Worm (Caenorhabditis elegans): ENCODE data around the gene F44D12.16.
A peak's percentile ranks its signal among the peaks of the same experiment; 100 is the strongest.

Gene F44D12.16

DNA sequence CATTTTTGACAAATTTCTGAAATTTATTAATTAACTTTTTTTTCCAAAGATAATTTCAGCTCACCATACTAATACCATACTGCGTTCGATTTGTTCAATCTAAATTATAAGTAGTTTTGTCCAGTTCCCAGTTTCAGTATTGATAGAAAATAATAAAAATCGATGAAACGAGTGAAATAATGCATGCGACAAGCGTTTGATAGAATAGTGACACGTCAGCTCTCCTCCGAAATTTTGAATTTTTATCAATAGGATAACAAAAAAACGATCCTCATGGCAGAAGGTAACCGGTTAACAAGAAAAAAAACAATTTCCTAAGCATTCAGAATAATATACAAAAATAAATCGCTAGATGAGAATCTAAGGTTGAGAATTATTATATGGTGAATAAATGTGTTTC, 27.1 kb upstream of the F44D12.16 start, which contains the start of gene C47E12.3:
TSS of gene C47E12.3 (minus strand) at position 101 of the 400 bp plus-strand sequence.
- TF ChIP-seq lin-26 (GFP tag; IDR thresholded peaks at IDR 0.05) (no peak), lin-35 (GFP tag; optimal IDR thresholded peaks at IDR 0.05) (no peak), chd-7 (tag; optimal IDR thresholded peaks at IDR 0.05) (no peak), nfya-2 (GFP tag; IDR thresholded peaks at IDR 0.05) (no peak), Y53F4B.3 (GFP tag; IDR thresholded peaks at IDR 0.05) (no peak), K11D2.4 (GFP tag; IDR thresholded peaks at IDR 0.05) (no peak), nhr-179 (tag; optimal IDR thresholded peaks at IDR 0.05) (no peak), sptf-2 (GFP tag; optimal IDR thresholded peaks at IDR 0.05) (no peak), repo-1 (tag; optimal IDR thresholded peaks at IDR 0.05) (no peak), F10E7.11 (tag; optimal IDR thresholded peaks at IDR 0.05) (no peak), snpc-1.1 (tag; optimal IDR thresholded peaks at IDR 0.05; ENCODE audit: insufficient read depth) (no peak), pha-4 (tag; optimal IDR thresholded peaks at IDR 0.05) (no peak), nhr-80 (tag; optimal IDR thresholded peaks at IDR 0.05) (no peak), attf-5 (GFP tag; optimal IDR thresholded peaks at IDR 0.05) (no peak), dox-1 (GFP tag; IDR thresholded peaks at IDR 0.05) (no peak), Y95B8A.8 (GFP tag; IDR thresholded peaks at IDR 0.05) (no peak), ceh-91 (GFP tag; IDR thresholded peaks at IDR 0.05) (no peak), Y53G8AR.9 (GFP tag; conservative IDR thresholded peaks at IDR 0.05) (no peak)

DNA sequence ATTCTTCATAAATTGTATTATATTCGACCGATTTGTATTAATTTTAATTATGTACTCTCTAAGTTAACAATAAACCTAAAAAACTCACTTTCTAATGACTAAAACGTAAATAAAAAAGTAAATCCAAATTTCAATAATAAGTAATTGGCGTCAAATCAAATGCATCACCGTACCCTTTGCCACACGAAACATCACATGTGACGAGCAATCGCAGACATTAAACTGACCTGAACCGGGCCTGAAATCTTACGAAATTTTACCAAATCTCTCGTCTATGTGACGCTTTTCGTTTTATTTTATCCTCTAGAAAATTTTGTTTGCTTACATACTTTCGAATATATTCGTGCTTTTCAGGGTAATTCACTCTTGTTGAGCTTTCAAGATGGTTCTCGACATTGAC, 25.5 kb upstream of the F44D12.16 start, which contains the start of the genes C47E12.2 and sars-1:
TSS of gene C47E12.2 (minus strand) at position 131 of the 400 bp plus-strand sequence.
TSS of gene sars-1 (plus strand) at position 355 of the 400 bp plus-strand sequence.
- TF ChIP-seq ceh-58 (GFP tag; IDR thresholded peaks at IDR 0.05) (no peak), snpc-1.3 (tag; optimal IDR thresholded peaks at IDR 0.05; ENCODE audit: insufficient read depth) (no peak), tbx-9 (tag; optimal IDR thresholded peaks at IDR 0.05; ENCODE audit: borderline replicate concordance) (no peak), ztf-6 (GFP tag; IDR thresholded peaks at IDR 0.05) (no peak), lsl-1 (GFP tag; optimal IDR thresholded peaks at IDR 0.05) (peak; percentile 51), rec-8 (tag; optimal IDR thresholded peaks at IDR 0.05) (no peak), rpc-1 (optimal IDR thresholded peaks at IDR 0.05) (no peak), rpc-1 (tag; optimal IDR thresholded peaks at IDR 0.05) (no peak), zfh-2 (GFP tag; conservative IDR thresholded peaks at IDR 0.05) (no peak), cebp-1 (GFP tag; IDR thresholded peaks at IDR 0.05) (no peak; the same call in 1 of the 2 replicates), cebp-1 (tag; optimal IDR thresholded peaks at IDR 0.05) (peak; percentile 73), gei-17 (GFP tag; optimal IDR thresholded peaks at IDR 0.05) (no peak), ztf-18 (tag; optimal IDR thresholded peaks at IDR 0.05) (no peak), F55B11.4 (tag; optimal IDR thresholded peaks at IDR 0.05; ENCODE audit: borderline replicate concordance, insufficient read depth) (no peak), snpc-4 (GFP tag; optimal IDR thresholded peaks at IDR 0.05) (no peak), snpc-4 (tag; optimal IDR thresholded peaks at IDR 0.05) (peak in 1 of 4 experiments; percentile 16), madf-8 (GFP tag; conservative IDR thresholded peaks at IDR 0.05) (no peak), F10E7.11 (tag; optimal IDR thresholded peaks at IDR 0.05) (no peak), dpl-1 (GFP tag; optimal IDR thresholded peaks at IDR 0.05) (no peak), efl-1 (GFP tag; optimal IDR thresholded peaks at IDR 0.05) (no peak)

DNA sequence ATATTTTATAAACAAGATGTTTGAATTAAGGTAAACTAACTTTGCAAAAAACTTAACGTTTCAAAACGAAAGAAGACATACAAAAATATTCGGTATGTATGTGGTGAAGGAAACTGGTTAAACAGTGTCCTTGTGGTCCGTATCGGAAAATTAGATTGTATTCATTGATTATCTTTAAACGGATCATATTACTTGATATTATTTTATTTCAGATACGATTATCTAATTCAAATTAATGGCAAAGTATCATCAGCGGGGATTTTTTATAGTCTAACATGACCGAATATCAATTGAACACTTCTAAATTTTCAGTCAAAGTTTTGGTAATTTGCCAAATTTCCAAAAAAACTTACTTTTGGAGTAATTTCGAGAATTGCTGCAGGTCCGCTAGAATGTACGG, 22.1 kb upstream of the F44D12.16 start, which contains the start of gene C47E12.13:
TSS of gene C47E12.13 (minus strand) at position 101 of the 400 bp plus-strand sequence.
- TF ChIP-seq ztf-28 (GFP tag; IDR thresholded peaks at IDR 0.05): no peak
- no peak for TF ChIP-seq snpc-1.1 (tag; optimal IDR thresholded peaks at IDR 0.05; ENCODE audit: insufficient read depth)
- TF ChIP-seq pha-4 (tag; optimal IDR thresholded peaks at IDR 0.05): no peak
- no peak for TF ChIP-seq snpc-4 (GFP tag; optimal IDR thresholded peaks at IDR 0.05)
- TF ChIP-seq snpc-4 (tag; optimal IDR thresholded peaks at IDR 0.05): no peak
- no peak for TF ChIP-seq ccch-3 (GFP tag; optimal IDR thresholded peaks at IDR 0.05)
